Worm (Caenorhabditis elegans): ENCODE data around the gene ggtb-1.
A peak's percentile ranks its signal among the peaks of the same experiment; 100 is the strongest.

The ggtb-1 gene

ce11 chrIII:7184022-7184421, 50.5 kb downstream of the ggtb-1 start, which contains the start of gene yju-2:
Gene yju-2 (plus strand): TSS chrIII:7184336.
- TF ChIP-seq egl-44 (GFP tag; IDR thresholded peaks at IDR 0.05) (no peak), T07F8.4 (tag; optimal IDR thresholded peaks at IDR 0.05) (no peak), nhr-27 (tag; optimal IDR thresholded peaks at IDR 0.05) (peak; percentile 9), sptf-2 (GFP tag; optimal IDR thresholded peaks at IDR 0.05) (no peak), mel-28 (tag; optimal IDR thresholded peaks at IDR 0.05; ENCODE audit: borderline replicate concordance) (no peak), repo-1 (tag; optimal IDR thresholded peaks at IDR 0.05) (peak; percentile 18), nfya-1 (tag; optimal IDR thresholded peaks at IDR 0.05; ENCODE audit: borderline replicate concordance, insufficient read depth) (no peak), snpc-1.3 (tag; optimal IDR thresholded peaks at IDR 0.05; ENCODE audit: insufficient read depth) (no peak), Y67H2A.10 (GFP tag; conservative IDR thresholded peaks at IDR 0.05) (no peak), F55B11.4 (tag; optimal IDR thresholded peaks at IDR 0.05; ENCODE audit: borderline replicate concordance, insufficient read depth) (no peak), ceh-79 (tag; optimal IDR thresholded peaks at IDR 0.05) (no peak), F10E7.11 (tag; optimal IDR thresholded peaks at IDR 0.05) (no peak), pbrm-1 (GFP tag; IDR thresholded peaks at IDR 0.05) (no peak), attf-3 (GFP tag; conservative IDR thresholded peaks at IDR 0.05) (no peak), madf-8 (GFP tag; conservative IDR thresholded peaks at IDR 0.05) (no peak), ceh-100 (GFP tag; IDR thresholded peaks at IDR 0.05) (peak; percentile 88), ekl-4 (GFP tag; IDR thresholded peaks at IDR 0.05) (no peak), tbx-9 (tag; optimal IDR thresholded peaks at IDR 0.05; ENCODE audit: borderline replicate concordance) (no peak), ama-1 (optimal IDR thresholded peaks at IDR 0.05) (peak; percentile 16), ama-1 (GFP tag; optimal IDR thresholded peaks at IDR 0.05) (peak in 1 of 2 experiments; percentile 38), attf-5 (GFP tag; optimal IDR thresholded peaks at IDR 0.05) (peak; percentile 12), nfyb-1 (GFP tag; IDR thresholded peaks at IDR 0.05) (no peak), B0336.3 (GFP tag; IDR thresholded peaks at IDR 0.05) (0 out of 2 replicates have a peak, but pooled peaks have one; percentile 22), lin-40 (tag; optimal IDR thresholded peaks at IDR 0.05) (no peak), efl-1 (GFP tag; optimal IDR thresholded peaks at IDR 0.05) (peak; percentile 12), ccch-3 (GFP tag; optimal IDR thresholded peaks at IDR 0.05) (no peak), unc-130 (GFP tag; optimal IDR thresholded peaks at IDR 0.05) (no peak), dpff-1 (tag; optimal IDR thresholded peaks at IDR 0.05) (no peak), F37B4.10 (GFP tag; IDR thresholded peaks at IDR 0.05) (no peak), F49E8.2 (tag; optimal IDR thresholded peaks at IDR 0.05; ENCODE audit: insufficient read depth) (peak; percentile 48), egrh-3 (GFP tag; IDR thresholded peaks at IDR 0.05) (no peak), K11D2.4 (GFP tag; IDR thresholded peaks at IDR 0.05) (no peak), F52B5.7 (tag; optimal IDR thresholded peaks at IDR 0.05) (no peak), lsl-1 (GFP tag; optimal IDR thresholded peaks at IDR 0.05) (peak; percentile 7), B0019.2 (GFP tag; conservative IDR thresholded peaks at IDR 0.05) (no peak), cebp-2 (GFP tag; IDR thresholded peaks at IDR 0.05) (no peak), cebp-1 (GFP tag; IDR thresholded peaks at IDR 0.05) (no peak), cebp-1 (tag; optimal IDR thresholded peaks at IDR 0.05) (peak; percentile 58), let-607 (tag; optimal IDR thresholded peaks at IDR 0.05) (no peak), mcd-1 (GFP tag; IDR thresholded peaks at IDR 0.05) (peak; percentile 68), Y56A3A.18 (GFP tag; IDR thresholded peaks at IDR 0.05) (no peak), rpc-1 (optimal IDR thresholded peaks at IDR 0.05) (no peak), rpc-1 (tag; optimal IDR thresholded peaks at IDR 0.05) (no peak), die-1 (tag; optimal IDR thresholded peaks at IDR 0.05) (no peak), F57C9.4 (tag; optimal IDR thresholded peaks at IDR 0.05) (no peak), rec-8 (tag; optimal IDR thresholded peaks at IDR 0.05) (no peak), ztf-6 (GFP tag; IDR thresholded peaks at IDR 0.05) (no peak), snpc-4 (GFP tag; optimal IDR thresholded peaks at IDR 0.05) (peak; percentile 31), snpc-4 (tag; optimal IDR thresholded peaks at IDR 0.05) (peak in 2 of 4 experiments; percentile 38 to 41)
